Worm (Caenorhabditis elegans) whole organism, L1 larva: Measurements from ENCODE around the gene gln-5.

Experiments used
- ceh-90 ChIP-seq: sonication (generic microtip); optimal IDR thresholded peaks from 2 replicates; lab custom pipeline; 2016; ENCODE audit warnings: missing genetic modification characterization, missing compliant biosample characterization
- dpl-1 ChIP-seq, 3 experiments: fragments of 150-350 bp in 2 of 3; sonication (generic microtip) in 1 of 3; optimal IDR thresholded peaks; 2 replicates each; lab custom pipeline; 2014 to 2017; ENCODE audit warnings: missing biosample characterization in 3 of 3, missing genetic modification characterization in 3 of 3, missing genetic modification reagents in 3 of 3
- elt-3 ChIP-seq, 6 experiments: fragments of 150-350 bp in 1 of 6; sonication (generic microtip); optimal IDR thresholded peaks; 2 replicates each; lab custom pipeline; 2017 to 2018; ENCODE audit warnings: missing biosample characterization in 6 of 6, missing genetic modification characterization in 6 of 6, inconsistent platforms in 1 of 6
- jun-1 ChIP-seq: fragments of 150-350 bp; optimal IDR thresholded peaks from 2 replicates; lab custom pipeline; 2014; ENCODE audit warnings: missing biosample characterization, missing genetic modification reagents, missing genetic modification characterization
- skn-1 ChIP-seq: fragments of 150-350 bp; optimal IDR thresholded peaks from 2 replicates; lab custom pipeline; 2014; ENCODE audit warnings: missing biosample characterization, missing genetic modification characterization

DNA sequence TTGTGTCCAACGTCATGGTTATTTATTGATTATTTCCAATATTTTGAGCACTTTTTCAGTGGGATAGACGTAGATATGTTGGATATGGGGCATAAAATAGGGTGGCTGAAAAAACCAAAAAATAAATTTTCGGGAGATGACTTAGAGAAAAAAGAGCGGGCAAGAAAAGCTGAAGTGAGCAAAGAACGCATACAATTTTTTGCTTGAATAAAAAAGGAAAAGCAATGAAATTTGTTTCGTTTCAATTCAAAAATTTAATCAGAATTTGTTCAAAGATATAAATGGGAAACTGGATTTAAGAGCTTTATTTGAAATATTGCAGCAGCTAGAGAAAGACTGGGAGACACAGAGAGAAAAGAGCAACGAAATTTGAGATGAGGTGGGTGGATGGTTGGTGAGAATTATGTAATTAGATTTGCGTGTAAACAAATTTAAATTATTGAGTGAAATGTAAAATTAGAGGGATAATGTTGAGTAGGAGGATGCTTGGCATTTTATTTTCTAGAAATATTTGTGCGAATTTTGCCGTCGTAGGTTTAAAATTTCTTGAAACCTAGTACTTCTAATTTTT lies 18.3 kb upstream of the gln-5 start, which contains the start of the genes T28F3.11 and slc-17.4:
- no peak for TF ChIP-seq ceh-90 (tag; lab: Kevin White, UChicago)
- no peak for TF ChIP-seq skn-1 (tag; lab: Kevin White, UChicago)
- TF ChIP-seq jun-1 (tag; lab: Kevin White, UChicago): no peak
- TF ChIP-seq dpl-1 (GFP tag; optimal IDR thresholded peaks at IDR 0.05; lab: Kevin White, UChicago): no peak
- no peak for TF ChIP-seq elt-3 (tag; optimal IDR thresholded peaks at IDR 0.05; lab: Kevin White, UChicago)
